Worm (Caenorhabditis elegans): ENCODE results near the gene col-128.

col-128 gene

ce11 chrIV:11565022-11565421 is 13.3 kb upstream of the col-128 start:
- TF ChIP-seq lin-39 (tag; optimal IDR thresholded peaks at IDR 0.05) (no peak), elt-1 (tag; optimal IDR thresholded peaks at IDR 0.05) (no peak), F13H6.1 (tag; optimal IDR thresholded peaks at IDR 0.05) (no peak), elt-3 (tag; optimal IDR thresholded peaks at IDR 0.05) (no peak), Y55F3AM.14 (GFP tag; optimal IDR thresholded peaks at IDR 0.05) (no peak), mab-5 (tag; optimal IDR thresholded peaks at IDR 0.05) (no peak), sem-4 (tag; optimal IDR thresholded peaks at IDR 0.05) (no peak), ama-1 (optimal IDR thresholded peaks at IDR 0.05) (no peak)

- TF ChIP-seq R02D3.7 (tag; optimal IDR thresholded peaks at IDR 0.05) (no peak), nhr-77 (tag; optimal IDR thresholded peaks at IDR 0.05) (no peak), nhr-25 (tag; optimal IDR thresholded peaks at IDR 0.05) (no peak), lin-39 (tag; optimal IDR thresholded peaks at IDR 0.05) (no peak), aly-2 (tag; optimal IDR thresholded peaks at IDR 0.05) (no peak), nhr-129 (tag; optimal IDR thresholded peaks at IDR 0.05) (no peak), mbf-1 (tag; optimal IDR thresholded peaks at IDR 0.05) (no peak), elt-1 (tag; optimal IDR thresholded peaks at IDR 0.05) (no peak), dmd-4 (tag; optimal IDR thresholded peaks at IDR 0.05) (no peak), ztf-1 (GFP tag; conservative IDR thresholded peaks at IDR 0.05) (no peak), zag-1 (tag; optimal IDR thresholded peaks at IDR 0.05) (no peak), lsy-2 (tag; optimal IDR thresholded peaks at IDR 0.05) (no peak), crh-2 (tag; optimal IDR thresholded peaks at IDR 0.05) (no peak), sma-9 (GFP tag; optimal IDR thresholded peaks at IDR 0.05) (no peak), sma-9 (tag; optimal IDR thresholded peaks at IDR 0.05) (no peak), lin-11 (tag; optimal IDR thresholded peaks at IDR 0.05) (no peak), nhr-11 (tag; optimal IDR thresholded peaks at IDR 0.05) (no peak), unc-62 (GFP tag; optimal IDR thresholded peaks at IDR 0.05) (no peak), egl-27 (tag; optimal IDR thresholded peaks at IDR 0.05) (no peak)
Measured at ce11 chrIV:11563090-11563489, 11.3 kb upstream of the col-128 start.

ce11 chrIV:11561677-11562076 is 9.9 kb upstream of the col-128 start, which contains the start of gene F12F6.7:
TSS of gene F12F6.7 (minus strand) at chrIV:11561833.
- no peak for TF ChIP-seq peb-1 (tag; optimal IDR thresholded peaks at IDR 0.05)
- peak; percentile 9 for TF ChIP-seq nhr-21 (tag; optimal IDR thresholded peaks at IDR 0.05)

ce11 chrIV:11549694-11550093 is 2.1 kb downstream of the col-128 start:
- no peak for TF ChIP-seq nhr-25 (tag; optimal IDR thresholded peaks at IDR 0.05)
- TF ChIP-seq elt-1 (tag; optimal IDR thresholded peaks at IDR 0.05) = no peak
- TF ChIP-seq ztf-1 (GFP tag; conservative IDR thresholded peaks at IDR 0.05) = no peak
- no peak for TF ChIP-seq ZK546.5 (tag; optimal IDR thresholded peaks at IDR 0.05)
- no peak for TF ChIP-seq skn-1 (tag; optimal IDR thresholded peaks at IDR 0.05)
- TF ChIP-seq R02D3.7 (tag; optimal IDR thresholded peaks at IDR 0.05) = peak; percentile 5
- peak; percentile 95 for TF ChIP-seq nhr-129 (tag; optimal IDR thresholded peaks at IDR 0.05)
- TF ChIP-seq Y55F3AM.14 (GFP tag; optimal IDR thresholded peaks at IDR 0.05) = peak; percentile 60
- no peak for TF ChIP-seq peb-1 (tag; optimal IDR thresholded peaks at IDR 0.05)
- no peak for TF ChIP-seq alr-1 (tag; optimal IDR thresholded peaks at IDR 0.05)
- TF ChIP-seq nhr-11 (tag; optimal IDR thresholded peaks at IDR 0.05) = peak; percentile 36
- peak; percentile 45 for TF ChIP-seq lin-11 (tag; optimal IDR thresholded peaks at IDR 0.05)
- TF ChIP-seq sma-9 (GFP tag; optimal IDR thresholded peaks at IDR 0.05) = peak; percentile 74
- no peak for TF ChIP-seq sma-9 (tag; optimal IDR thresholded peaks at IDR 0.05)
- peak; percentile 63 for TF ChIP-seq nhr-6 (tag; optimal IDR thresholded peaks at IDR 0.05)
- TF ChIP-seq aly-2 (tag; optimal IDR thresholded peaks at IDR 0.05) = no peak
- peak; percentile 33 for TF ChIP-seq nhr-21 (tag; optimal IDR thresholded peaks at IDR 0.05)
- TF ChIP-seq ama-1 (optimal IDR thresholded peaks at IDR 0.05) = no peak
- TF ChIP-seq unc-62 (GFP tag; optimal IDR thresholded peaks at IDR 0.05) = no peak
- TF ChIP-seq ceh-16 (tag; optimal IDR thresholded peaks at IDR 0.05) = no peak
- TF ChIP-seq lin-13 (GFP tag; optimal IDR thresholded peaks at IDR 0.05) = peak; percentile 53
- TF ChIP-seq nhr-10 (tag; optimal IDR thresholded peaks at IDR 0.05) = no peak
- no peak for TF ChIP-seq elt-3 (tag; optimal IDR thresholded peaks at IDR 0.05)
- TF ChIP-seq blmp-1 (tag; optimal IDR thresholded peaks at IDR 0.05; ENCODE audit: insufficient read depth) = peak; percentile 2
- TF ChIP-seq mbf-1 (tag; optimal IDR thresholded peaks at IDR 0.05) = no peak
- TF ChIP-seq ztf-4 (tag; optimal IDR thresholded peaks at IDR 0.05) = no peak
- TF ChIP-seq nhr-237 (tag; optimal IDR thresholded peaks at IDR 0.05) = no peak
- TF ChIP-seq ceh-82 (tag; optimal IDR thresholded peaks at IDR 0.05) = no peak
- TF ChIP-seq lsy-2 (tag; optimal IDR thresholded peaks at IDR 0.05) = peak; percentile 58 to 80
- peak; percentile 78 for TF ChIP-seq gmeb-1 (tag; optimal IDR thresholded peaks at IDR 0.05)
- TF ChIP-seq sma-3 (GFP tag; optimal IDR thresholded peaks at IDR 0.05) = peak; percentile 75
- no peak for TF ChIP-seq egl-27 (tag; optimal IDR thresholded peaks at IDR 0.05)
- TF ChIP-seq nhr-12 (tag; optimal IDR thresholded peaks at IDR 0.05) = no peak
- TF ChIP-seq unc-55 (GFP tag; optimal IDR thresholded peaks at IDR 0.05) = no peak
- TF ChIP-seq ztf-11 (tag; optimal IDR thresholded peaks at IDR 0.05) = no peak
- no peak for TF ChIP-seq lin-39 (tag; optimal IDR thresholded peaks at IDR 0.05)
- TF ChIP-seq crh-2 (tag; optimal IDR thresholded peaks at IDR 0.05) = peak; percentile 80
- TF ChIP-seq unc-39 (tag; optimal IDR thresholded peaks at IDR 0.05) = no peak
- no peak for TF ChIP-seq mab-5 (tag; optimal IDR thresholded peaks at IDR 0.05)
- TF ChIP-seq snpc-4 (tag; optimal IDR thresholded peaks at IDR 0.05) = no peak
- TF ChIP-seq nhr-23 (tag; optimal IDR thresholded peaks at IDR 0.05) = no peak
- TF ChIP-seq sem-4 (tag; optimal IDR thresholded peaks at IDR 0.05) = peak; percentile 39

All from whole organism, L2 larva.